Fruit fly (Drosophila melanogaster): Measurements from ENCODE around the gene CG1812.
"Not testable (repeated sequence)": the region's sequence is repeated elsewhere in the genome, so short reads cannot be mapped to it uniquely, and the experiment has no call there.

The CG1812 gene

dm6 chrX:20507785-20508184 is 3.6 kb upstream of the CG1812 start:
- TF ChIP-seq Dll (optimal IDR thresholded peaks at IDR 0.05), result no peak
- TF ChIP-seq psq (optimal IDR thresholded peaks at IDR 0.05), result no peak
- no peak for TF ChIP-seq CG8478 (optimal IDR thresholded peaks at IDR 0.05)
- TF ChIP-seq usp (GFP tag; optimal IDR thresholded peaks at IDR 0.05), result no peak
- no peak for TF ChIP-seq pan (optimal IDR thresholded peaks at IDR 0.05)

DNA sequence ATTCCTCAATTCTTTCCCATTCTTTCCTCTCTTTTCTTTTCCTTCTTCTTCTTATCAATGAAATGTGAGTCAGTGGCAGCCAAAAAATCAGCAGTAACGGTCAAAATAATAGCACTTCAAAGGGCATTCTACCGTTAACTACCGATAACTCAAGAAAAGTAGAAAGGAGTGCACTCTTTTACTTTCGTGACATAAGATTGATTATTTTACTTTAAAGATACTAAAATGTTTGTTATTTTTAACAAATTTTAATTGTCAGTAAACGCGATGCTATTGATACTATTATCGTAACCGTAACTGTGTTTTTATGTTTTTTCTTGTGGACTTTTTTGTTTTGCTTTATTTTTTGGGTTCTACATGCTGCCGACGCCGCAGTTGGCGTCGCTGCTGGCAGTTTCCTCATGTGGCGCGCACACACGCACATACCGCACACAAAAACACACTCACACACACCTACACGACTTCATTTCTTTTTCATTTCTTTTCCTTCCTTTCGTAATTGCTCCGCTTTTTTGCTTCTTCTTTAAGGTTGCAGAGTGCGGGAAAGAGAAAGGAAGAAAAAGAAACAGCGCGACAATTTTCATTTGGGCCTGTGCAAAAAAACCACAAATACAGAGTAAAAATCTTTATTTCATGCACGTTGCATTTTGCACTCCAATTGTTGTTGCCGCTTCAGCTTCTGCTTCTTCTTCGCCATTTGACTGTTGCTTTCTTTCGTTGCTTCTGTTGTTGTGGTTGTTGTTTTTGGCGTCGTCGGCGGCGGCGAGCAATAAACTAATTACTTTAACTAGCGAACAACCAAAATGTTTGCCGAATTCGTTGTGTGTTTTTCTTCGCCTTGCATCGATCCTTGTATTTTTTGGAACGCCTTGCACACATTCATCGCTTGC is 1.6 kb upstream of the CG1812 start:
- TF ChIP-seq pan (optimal IDR thresholded peaks at IDR 0.05), result no peak
- TF ChIP-seq psq (optimal IDR thresholded peaks at IDR 0.05), result no peak
- TF ChIP-seq usp (GFP tag; optimal IDR thresholded peaks at IDR 0.05), result no peak
- TF ChIP-seq EcR (GFP tag; optimal IDR thresholded peaks at IDR 0.05), result no peak
- no peak for TF ChIP-seq Dll (optimal IDR thresholded peaks at IDR 0.05)
- TF ChIP-seq CG8478 (optimal IDR thresholded peaks at IDR 0.05), result no peak

DNA sequence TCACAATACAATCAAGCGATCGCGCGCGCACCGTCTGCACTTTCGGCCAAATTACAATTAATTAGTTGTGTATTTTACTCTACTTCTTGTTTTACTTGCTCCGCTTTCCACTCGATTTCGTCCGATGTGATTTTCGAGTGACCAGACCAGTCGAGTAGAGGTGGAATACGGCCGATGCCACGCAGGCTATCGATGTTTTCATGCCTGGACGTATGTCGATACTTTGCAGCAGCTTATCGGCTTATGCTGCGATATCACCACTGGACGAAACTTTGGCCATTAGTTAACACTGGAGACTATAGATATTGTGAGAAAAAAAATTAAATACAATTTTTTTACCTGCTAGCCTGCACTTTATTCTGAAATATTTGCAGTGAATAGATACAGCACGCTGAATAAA is 804 bp upstream of the CG1812 start, which contains the start of gene RhoGAP19D:
TSS of gene RhoGAP19D (minus strand) at position 155 of the 400 bp plus-strand sequence.
- TF ChIP-seq psq (optimal IDR thresholded peaks at IDR 0.05), result no peak
- no peak for TF ChIP-seq Dll (optimal IDR thresholded peaks at IDR 0.05)
- TF ChIP-seq usp (GFP tag; optimal IDR thresholded peaks at IDR 0.05), result no peak
- no peak for TF ChIP-seq EcR (GFP tag; optimal IDR thresholded peaks at IDR 0.05)
- TF ChIP-seq CG8478 (optimal IDR thresholded peaks at IDR 0.05), result no peak
- TF ChIP-seq pan (optimal IDR thresholded peaks at IDR 0.05), result no peak

- TF ChIP-seq usp (GFP tag; optimal IDR thresholded peaks at IDR 0.05) (no peak), psq (optimal IDR thresholded peaks at IDR 0.05) (no peak), CG8478 (optimal IDR thresholded peaks at IDR 0.05) (no peak), pan (optimal IDR thresholded peaks at IDR 0.05) (no peak), Dll (optimal IDR thresholded peaks at IDR 0.05) (no peak), EcR (GFP tag; optimal IDR thresholded peaks at IDR 0.05) (no peak)
These were observed 6.9 kb downstream of the CG1812 start for dm6 chrX:20518210-20518609.

- TF ChIP-seq psq (optimal IDR thresholded peaks at IDR 0.05), result no peak
- no peak for TF ChIP-seq EcR (GFP tag; optimal IDR thresholded peaks at IDR 0.05)
- no peak for TF ChIP-seq CG8478 (optimal IDR thresholded peaks at IDR 0.05)
- TF ChIP-seq Dll (optimal IDR thresholded peaks at IDR 0.05), result no peak
These were observed 7.7 kb downstream of the CG1812 start for dm6 chrX:20519049-20519448.

dm6 chrX:20519696-20520373 is 8.5 kb downstream of the CG1812 start:
- TF ChIP-seq usp (GFP tag; optimal IDR thresholded peaks at IDR 0.05) (no peak), psq (optimal IDR thresholded peaks at IDR 0.05) (no peak), Dll (optimal IDR thresholded peaks at IDR 0.05) (no peak), CG8478 (optimal IDR thresholded peaks at IDR 0.05) (no peak), EcR (GFP tag; optimal IDR thresholded peaks at IDR 0.05) (no peak), pan (optimal IDR thresholded peaks at IDR 0.05) (no peak)

dm6 chrX:20524754-20525236 is 13.5 kb downstream of the CG1812 start, which contains the start of gene Tak1:
Gene Tak1, minus strand, starts transcription at chrX:20524928.
- TF ChIP-seq CG8478 (optimal IDR thresholded peaks at IDR 0.05) (no peak), EcR (GFP tag; optimal IDR thresholded peaks at IDR 0.05) (no peak), usp (GFP tag; optimal IDR thresholded peaks at IDR 0.05) (no peak), Dll (optimal IDR thresholded peaks at IDR 0.05) (no peak), pan (optimal IDR thresholded peaks at IDR 0.05) (no peak), psq (optimal IDR thresholded peaks at IDR 0.05) (no peak)

dm6 chrX:20527331-20527730 is 16.0 kb downstream of the CG1812 start, which contains the start of gene CG42579:
Gene CG42579, plus strand, starts transcription at chrX:20527631.
- not testable (repeated sequence) for TF ChIP-seq Dll, CG8478, pan (optimal IDR thresholded peaks at IDR 0.05)

DNA sequence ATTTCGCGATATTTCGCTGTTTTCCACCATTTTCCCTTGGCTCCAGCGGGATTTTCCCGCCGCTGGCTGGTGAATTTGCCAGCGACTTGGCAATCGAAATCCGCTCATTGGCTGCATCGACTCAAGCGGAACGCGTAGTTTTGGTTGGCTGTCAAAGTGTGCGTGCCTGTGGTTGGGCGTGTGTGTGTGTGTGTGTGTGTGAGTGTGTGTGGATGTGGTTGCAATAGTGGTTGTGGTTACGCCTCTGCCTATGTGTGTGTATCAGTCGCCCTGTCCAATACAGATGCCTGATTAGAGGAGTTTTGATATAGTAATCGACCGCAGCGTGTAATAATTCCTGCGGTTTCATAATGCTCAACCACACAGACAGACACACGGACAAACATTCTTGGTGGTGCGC is 24.8 kb downstream of the CG1812 start:
- TF ChIP-seq CG8478 (optimal IDR thresholded peaks at IDR 0.05), result no peak

DNA sequence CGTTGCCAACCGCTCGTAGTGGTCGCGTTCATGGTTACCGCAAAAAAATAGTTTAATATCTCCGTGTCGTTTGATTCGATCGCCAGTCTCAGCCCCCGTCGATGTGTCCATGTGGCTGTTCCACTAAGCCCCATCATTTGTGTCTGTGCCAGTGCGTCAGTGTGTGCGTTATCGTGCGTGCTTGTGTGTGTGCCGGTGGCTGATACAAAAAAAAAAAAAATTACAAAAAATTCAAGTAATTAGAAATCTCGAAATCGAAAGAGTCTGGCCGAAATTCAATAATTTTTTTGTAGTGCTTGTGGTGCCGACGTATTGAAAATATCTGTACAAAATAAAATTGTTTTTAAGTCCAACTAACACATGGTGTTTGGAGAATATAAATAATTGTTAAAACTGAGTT is 26.9 kb downstream of the CG1812 start, which contains the start of gene RunxB:
TSS of gene RunxB (plus strand) at position 301 of the 400 bp plus-strand sequence.
- TF ChIP-seq psq (optimal IDR thresholded peaks at IDR 0.05) (no peak), usp (GFP tag; optimal IDR thresholded peaks at IDR 0.05) (no peak), Dll (optimal IDR thresholded peaks at IDR 0.05) (no peak), CG8478 (optimal IDR thresholded peaks at IDR 0.05) (no peak), EcR (GFP tag; optimal IDR thresholded peaks at IDR 0.05) (no peak), pan (optimal IDR thresholded peaks at IDR 0.05) (no peak)

- TF ChIP-seq EcR (GFP tag; optimal IDR thresholded peaks at IDR 0.05) (no peak), CG8478 (optimal IDR thresholded peaks at IDR 0.05) (no peak), psq (optimal IDR thresholded peaks at IDR 0.05) (no peak), usp (GFP tag; optimal IDR thresholded peaks at IDR 0.05) (no peak), Dll (optimal IDR thresholded peaks at IDR 0.05) (no peak), pan (optimal IDR thresholded peaks at IDR 0.05) (no peak)
These were observed 48.2 kb downstream of the CG1812 start for dm6 chrX:20559582-20559981.
